Worm (Caenorhabditis elegans) whole organism, mixed stage, embryonic: Measurements from ENCODE around the gene sek-3.

Source experiments
- mep-1 ChIP-seq: fragments of 150-350 bp; optimal IDR thresholded peaks from 2 replicates; lab custom pipeline; 2017; ENCODE audit warnings: missing biosample characterization, missing genetic modification reagents, missing genetic modification characterization, inconsistent platforms
- nhr-76 ChIP-seq: sonication (generic microtip); optimal IDR thresholded peaks from 2 replicates; lab custom pipeline; 2017; ENCODE audit warnings: missing biosample characterization, missing genetic modification characterization
- pha-4 ChIP-seq: fragments of 150-350 bp; optimal IDR thresholded peaks from 2 replicates; lab custom pipeline; 2018; ENCODE audit warnings: missing biosample characterization, missing genetic modification reagents, missing genetic modification characterization
- snpc-4 ChIP-seq: fragments of 150-350 bp; optimal IDR thresholded peaks from 2 replicates; lab custom pipeline; 2014; ENCODE audit warnings: missing biosample characterization, missing genetic modification characterization
- unc-39 ChIP-seq: fragments of 150-350 bp; optimal IDR thresholded peaks from 2 replicates; lab custom pipeline; 2014; ENCODE audit warnings: missing biosample characterization, missing genetic modification characterization
- unc-62 ChIP-seq: fragments of 150-350 bp; optimal IDR thresholded peaks from 2 replicates; lab custom pipeline; 2014; ENCODE audit warnings: missing biosample characterization, missing genetic modification reagents, missing genetic modification characterization
- zip-8 ChIP-seq: fragments of 150-350 bp; optimal IDR thresholded peaks from 2 replicates; lab custom pipeline; 2014; ENCODE audit warnings: missing biosample characterization, missing genetic modification characterization
- ztf-11 ChIP-seq: fragments of 150-350 bp; optimal IDR thresholded peaks from 2 replicates; lab custom pipeline; 2014; ENCODE audit warnings: missing biosample characterization, missing genetic modification characterization

ce11 chrX:4978103-4978502, 39.6 kb upstream of the sek-3 start:
- TF ChIP-seq ztf-11 (no peak), snpc-4 (tag; lab: Kevin White, UChicago) (no peak), unc-62 (GFP tag; lab: Kevin White, UChicago) (no peak), unc-39 (tag; lab: Kevin White, UChicago) (no peak), mep-1 (tag; lab: Kevin White, UChicago) (no peak), nhr-76 (tag; lab: Kevin White, UChicago) (no peak), zip-8 (tag; lab: Kevin White, UChicago) (no peak), pha-4 (tag; lab: Kevin White, UChicago) (no peak)
